Worm (Caenorhabditis elegans): Measurements from ENCODE around the gene clec-35.

The clec-35 gene

DNA sequence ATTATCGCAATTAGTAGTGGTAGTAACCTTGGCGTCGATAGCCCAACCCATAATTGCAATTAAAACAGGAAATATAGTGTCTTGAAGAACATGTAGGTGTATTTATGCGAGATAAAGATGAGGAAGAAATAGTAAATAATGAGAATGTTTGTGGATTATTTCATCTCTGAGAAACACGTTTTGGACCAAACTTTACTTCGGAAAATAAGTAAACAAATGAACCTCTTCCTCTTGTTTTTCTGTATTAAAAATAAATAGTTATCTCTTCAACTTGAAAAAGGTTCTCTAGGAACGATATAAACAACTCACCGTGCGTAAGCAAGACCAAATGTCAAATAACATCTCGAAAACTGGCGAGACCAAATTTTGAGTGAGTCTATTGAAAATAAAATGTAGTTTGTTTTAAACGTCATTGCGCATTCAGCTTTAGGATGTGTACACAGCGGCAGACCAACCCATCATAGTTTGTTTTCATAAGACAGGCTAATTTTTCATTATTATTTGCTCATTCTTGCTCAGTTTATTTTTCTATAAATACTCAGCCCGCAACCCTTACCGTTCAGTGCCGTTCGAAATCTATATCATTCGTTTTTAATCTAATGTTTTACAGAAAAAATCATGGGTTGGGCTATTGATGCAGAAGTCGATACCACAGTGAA, 28.5 kb upstream of the clec-35 start, which contains the start of the genes F09C6.11 and F09C6.12:
F09C6.11 (minus strand) TSS at position 51 of the 659 bp plus-strand sequence.
F09C6.12 (plus strand) TSS at position 609 of the 659 bp plus-strand sequence.
- no peak for TF ChIP-seq nhr-12 (tag; optimal IDR thresholded peaks at IDR 0.05)
- no peak for TF ChIP-seq elt-3 (tag; optimal IDR thresholded peaks at IDR 0.05)
- no peak for TF ChIP-seq lsy-2 (tag; optimal IDR thresholded peaks at IDR 0.05)
- no peak for TF ChIP-seq elt-1 (tag; optimal IDR thresholded peaks at IDR 0.05)
- no peak for TF ChIP-seq ceh-16 (tag; optimal IDR thresholded peaks at IDR 0.05)

DNA sequence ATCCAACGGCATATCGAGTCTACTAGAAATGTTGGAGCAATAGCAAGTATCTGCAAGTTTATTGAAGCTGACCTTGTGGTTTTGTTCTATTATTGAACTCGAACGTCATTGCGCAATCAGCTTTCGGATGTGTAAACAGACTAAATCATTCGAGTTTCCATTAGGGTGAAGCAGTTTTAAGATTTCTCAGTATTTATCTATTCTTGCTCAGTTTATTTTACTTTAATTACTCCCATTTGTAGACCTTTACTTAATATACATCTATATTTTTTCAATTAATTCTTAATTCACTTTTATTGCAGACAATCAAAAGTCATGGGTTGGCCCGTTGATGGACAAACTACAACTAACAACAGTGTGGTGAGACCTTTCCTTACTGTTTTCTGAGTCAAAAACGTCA, 26.8 kb upstream of the clec-35 start, which contains the start of gene F09C6.14:
F09C6.14 (plus strand) TSS at position 301 of the 400 bp plus-strand sequence.
- TF ChIP-seq nhr-129 (tag; optimal IDR thresholded peaks at IDR 0.05) (no peak), ceh-82 (tag; optimal IDR thresholded peaks at IDR 0.05) (no peak), fos-1 (tag; optimal IDR thresholded peaks at IDR 0.05) (no peak), sma-3 (GFP tag; optimal IDR thresholded peaks at IDR 0.05) (no peak), nhr-10 (tag; optimal IDR thresholded peaks at IDR 0.05) (no peak), crh-2 (tag; optimal IDR thresholded peaks at IDR 0.05) (no peak), nhr-12 (tag; optimal IDR thresholded peaks at IDR 0.05) (no peak), gmeb-1 (tag; optimal IDR thresholded peaks at IDR 0.05) (no peak), unc-39 (tag; optimal IDR thresholded peaks at IDR 0.05) (no peak), unc-62 (GFP tag; optimal IDR thresholded peaks at IDR 0.05) (no peak), ztf-11 (tag; optimal IDR thresholded peaks at IDR 0.05) (no peak), egl-27 (tag; optimal IDR thresholded peaks at IDR 0.05) (no peak), mdl-1 (tag; optimal IDR thresholded peaks at IDR 0.05) (no peak), mab-5 (tag; optimal IDR thresholded peaks at IDR 0.05) (no peak)

DNA sequence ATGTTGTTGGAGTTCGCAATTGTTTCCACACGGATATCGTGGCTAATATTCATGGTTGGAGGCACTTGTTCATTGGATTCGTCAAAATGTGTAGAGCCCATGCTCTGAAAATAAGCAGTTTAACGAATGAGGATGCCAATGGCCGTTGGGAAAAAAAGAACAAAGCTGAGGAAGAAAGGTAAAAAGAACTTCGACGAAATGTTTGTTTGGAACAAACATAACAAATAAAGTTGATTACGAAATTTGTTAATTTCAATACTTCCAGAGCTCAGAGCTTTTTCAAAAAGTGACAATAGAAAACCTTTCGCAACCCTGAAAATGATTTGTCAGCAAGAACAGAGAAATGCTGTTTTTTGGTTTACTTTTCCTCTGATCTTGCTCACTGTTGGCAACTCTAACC, 26.2 kb upstream of the clec-35 start, which contains the start of gene F09C6.3:
F09C6.3 (minus strand) TSS at position 101 of the 400 bp plus-strand sequence.
- TF ChIP-seq nhr-11 (tag; optimal IDR thresholded peaks at IDR 0.05), result no peak
- TF ChIP-seq alr-1 (tag; optimal IDR thresholded peaks at IDR 0.05), result no peak
- TF ChIP-seq sma-3 (GFP tag; optimal IDR thresholded peaks at IDR 0.05), result no peak
- no peak for TF ChIP-seq ztf-1 (GFP tag; conservative IDR thresholded peaks at IDR 0.05)
- TF ChIP-seq aly-2 (tag; optimal IDR thresholded peaks at IDR 0.05), result no peak
- no peak for TF ChIP-seq nhr-237 (tag; optimal IDR thresholded peaks at IDR 0.05)
- TF ChIP-seq sma-9 (GFP tag; optimal IDR thresholded peaks at IDR 0.05), result no peak
- TF ChIP-seq sma-9 (tag; optimal IDR thresholded peaks at IDR 0.05), result no peak
- TF ChIP-seq nhr-10 (tag; optimal IDR thresholded peaks at IDR 0.05), result no peak
- TF ChIP-seq nhr-21 (tag; optimal IDR thresholded peaks at IDR 0.05), result no peak
- TF ChIP-seq ceh-16 (tag; optimal IDR thresholded peaks at IDR 0.05), result no peak
- no peak for TF ChIP-seq lin-13 (GFP tag; optimal IDR thresholded peaks at IDR 0.05)
- no peak for TF ChIP-seq ceh-82 (tag; optimal IDR thresholded peaks at IDR 0.05)
- TF ChIP-seq peb-1 (tag; optimal IDR thresholded peaks at IDR 0.05), result no peak
- no peak for TF ChIP-seq fos-1 (tag; optimal IDR thresholded peaks at IDR 0.05)
- TF ChIP-seq lin-11 (tag; optimal IDR thresholded peaks at IDR 0.05), result no peak
- no peak for TF ChIP-seq mdl-1 (tag; optimal IDR thresholded peaks at IDR 0.05)
- no peak for TF ChIP-seq egl-27 (tag; optimal IDR thresholded peaks at IDR 0.05)
- no peak for TF ChIP-seq snpc-4 (tag; optimal IDR thresholded peaks at IDR 0.05)
- no peak for TF ChIP-seq ztf-11 (tag; optimal IDR thresholded peaks at IDR 0.05)

DNA sequence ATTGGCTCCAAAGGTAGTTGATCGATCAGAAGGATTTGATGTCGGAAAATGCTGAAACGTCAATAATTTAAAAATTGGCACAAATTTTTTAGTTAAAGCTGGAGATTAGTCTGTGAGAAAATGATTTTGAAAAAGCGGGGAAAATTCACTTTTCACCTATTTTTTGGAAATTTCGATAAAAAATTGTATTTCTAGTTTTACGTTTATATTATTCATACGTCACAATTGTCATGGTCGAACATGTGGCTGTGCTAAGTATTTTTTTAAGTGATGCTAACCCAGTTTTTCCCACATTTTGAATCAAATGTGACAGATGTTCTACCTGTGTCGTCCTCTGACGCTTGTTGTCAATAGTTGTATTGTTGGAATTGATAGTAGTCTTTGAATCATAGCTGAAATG, 25.7 kb upstream of the clec-35 start:
- TF ChIP-seq ztf-1 (GFP tag; conservative IDR thresholded peaks at IDR 0.05) (no peak), ztf-11 (tag; optimal IDR thresholded peaks at IDR 0.05) (no peak), aly-2 (tag; optimal IDR thresholded peaks at IDR 0.05) (no peak), lsy-2 (tag; optimal IDR thresholded peaks at IDR 0.05) (no peak), sem-4 (tag; optimal IDR thresholded peaks at IDR 0.05) (no peak), nhr-6 (tag; optimal IDR thresholded peaks at IDR 0.05) (no peak), nhr-21 (tag; optimal IDR thresholded peaks at IDR 0.05) (no peak), sma-3 (GFP tag; optimal IDR thresholded peaks at IDR 0.05) (no peak), nhr-129 (tag; optimal IDR thresholded peaks at IDR 0.05) (no peak), R02D3.7 (tag; optimal IDR thresholded peaks at IDR 0.05) (no peak), egl-27 (tag; optimal IDR thresholded peaks at IDR 0.05) (no peak), snpc-4 (tag; optimal IDR thresholded peaks at IDR 0.05) (no peak), gmeb-1 (tag; optimal IDR thresholded peaks at IDR 0.05) (no peak), lin-11 (tag; optimal IDR thresholded peaks at IDR 0.05) (no peak), alr-1 (tag; optimal IDR thresholded peaks at IDR 0.05) (no peak), ceh-82 (tag; optimal IDR thresholded peaks at IDR 0.05) (no peak), nhr-10 (tag; optimal IDR thresholded peaks at IDR 0.05) (no peak), unc-62 (GFP tag; optimal IDR thresholded peaks at IDR 0.05) (no peak), peb-1 (tag; optimal IDR thresholded peaks at IDR 0.05) (no peak)

DNA sequence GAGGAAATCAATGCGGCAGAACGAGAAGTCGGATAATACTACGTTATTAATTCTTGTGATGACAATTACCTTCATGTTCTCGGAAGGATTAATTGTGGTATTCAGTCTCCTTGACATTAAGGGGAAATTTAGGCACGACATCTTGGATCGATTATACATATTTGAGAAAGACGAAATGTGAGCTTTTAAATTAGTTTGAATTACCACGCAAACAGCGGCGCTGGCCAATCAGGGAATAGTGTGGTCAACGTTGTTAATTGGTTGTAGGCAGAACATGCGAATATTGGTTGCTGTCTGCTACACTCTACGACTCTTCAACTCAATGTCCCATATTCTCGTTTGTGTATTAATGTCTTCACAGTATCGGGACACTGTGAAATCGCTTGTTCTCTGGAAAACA, 21.1 kb upstream of the clec-35 start, which contains the start of gene F49A5.10:
F49A5.10 (plus strand) TSS at position 301 of the 400 bp plus-strand sequence.
- TF ChIP-seq nhr-6 (tag; optimal IDR thresholded peaks at IDR 0.05), result no peak
- TF ChIP-seq gmeb-1 (tag; optimal IDR thresholded peaks at IDR 0.05), result no peak
- no peak for TF ChIP-seq mbf-1 (tag; optimal IDR thresholded peaks at IDR 0.05)
- no peak for TF ChIP-seq nhr-10 (tag; optimal IDR thresholded peaks at IDR 0.05)
- TF ChIP-seq nhr-12 (tag; optimal IDR thresholded peaks at IDR 0.05), result no peak
- TF ChIP-seq dmd-4 (tag; optimal IDR thresholded peaks at IDR 0.05), result no peak
- no peak for TF ChIP-seq ztf-11 (tag; optimal IDR thresholded peaks at IDR 0.05)
- TF ChIP-seq lin-13 (GFP tag; optimal IDR thresholded peaks at IDR 0.05), result no peak

Data from whole organism, L2 larva.